Worm (Caenorhabditis elegans): ENCODE measurements around the gene C17F4.11.

DNA sequence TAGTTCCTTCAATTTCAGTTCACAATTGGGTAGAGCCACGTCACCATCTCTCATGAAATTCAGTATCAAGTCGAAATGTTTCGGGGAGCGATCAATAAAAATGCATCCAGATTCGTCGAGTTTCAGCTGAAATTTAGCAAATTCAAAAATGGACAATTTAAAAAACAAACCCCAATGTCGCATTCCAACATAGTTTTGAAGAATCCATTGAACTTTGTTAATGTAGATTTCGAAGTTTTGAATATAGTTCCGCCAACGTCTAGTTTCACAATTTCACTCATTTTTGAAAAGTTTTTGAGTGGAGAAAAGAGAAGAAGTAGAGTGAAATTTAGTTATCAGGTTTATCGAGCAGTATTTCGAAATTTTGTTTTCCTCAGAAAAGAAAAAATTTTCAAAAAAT, 15.5 kb upstream of the C17F4.11 start, which contains the start of gene ZC239.14:
- no peak for TF ChIP-seq fkh-3 (tag; optimal IDR thresholded peaks at IDR 0.05)
- no peak for TF ChIP-seq pha-4 (tag; optimal IDR thresholded peaks at IDR 0.05)
- no peak for TF ChIP-seq cebp-1 (GFP tag; IDR thresholded peaks at IDR 0.05)
- no peak for TF ChIP-seq cebp-1 (tag; optimal IDR thresholded peaks at IDR 0.05)
- no peak for TF ChIP-seq hmg-20 (GFP tag; IDR thresholded peaks at IDR 0.05)
- no peak for TF ChIP-seq K11D2.4 (GFP tag; IDR thresholded peaks at IDR 0.05)
- TF ChIP-seq unc-62 (GFP tag; optimal IDR thresholded peaks at IDR 0.05): no peak
- no peak for TF ChIP-seq F49E8.2 (tag; optimal IDR thresholded peaks at IDR 0.05; ENCODE audit: insufficient read depth)
- TF ChIP-seq F37B4.10 (GFP tag; IDR thresholded peaks at IDR 0.05): no peak
- TF ChIP-seq dpl-1 (GFP tag; optimal IDR thresholded peaks at IDR 0.05): no peak
- TF ChIP-seq rcor-1 (GFP tag; IDR thresholded peaks at IDR 0.05): no peak
- no peak for TF ChIP-seq mel-28 (tag; optimal IDR thresholded peaks at IDR 0.05; ENCODE audit: borderline replicate concordance)
- TF ChIP-seq ceh-40 (GFP tag; IDR thresholded peaks at IDR 0.05): no peak
- no peak for TF ChIP-seq attf-3 (GFP tag; conservative IDR thresholded peaks at IDR 0.05)
- no peak for TF ChIP-seq snpc-1.3 (tag; optimal IDR thresholded peaks at IDR 0.05; ENCODE audit: insufficient read depth)
